Worm (Caenorhabditis elegans): ENCODE measurements around the gene srbc-68.

ce11 chrV:3541117-3541516 is 5.3 kb downstream of the srbc-68 start, which contains the start of gene srbc-67:
- no peak for TF ChIP-seq flt-1 (GFP tag; IDR thresholded peaks at IDR 0.05)
- no peak for TF ChIP-seq ztf-23 (GFP tag; IDR thresholded peaks at IDR 0.05)
- no peak for TF ChIP-seq ref-1 (GFP tag; conservative IDR thresholded peaks at IDR 0.05)
- TF ChIP-seq ztf-29 (GFP tag; IDR thresholded peaks at IDR 0.05): no peak
- no peak for TF ChIP-seq klf-2 (GFP tag; conservative IDR thresholded peaks at IDR 0.05)
- TF ChIP-seq med-1 (GFP tag; optimal IDR thresholded peaks at IDR 0.05; ENCODE audit: insufficient read depth): no peak

Data from whole organism, midembryonic.